Worm (Caenorhabditis elegans) whole organism, young adult: ENCODE data around the gene C06B3.1.

ENCODE experiments used
- Y53F4B.3 ChIP-seq: fragments of 200-800 bp; sonication (Bioruptor generic); IDR thresholded peaks from 2 replicates; pipeline ENCODE4 v1.3.6; 2022; ENCODE audit warnings: missing genetic modification reagents, missing genetic modification characterization, missing compliant biosample characterization
- ama-1 ChIP-seq, 3 experiments: fragments of 150-350 bp in 1 of 3; sonication (generic microtip) in 2 of 3; optimal IDR thresholded peaks; 2 replicates each; lab custom pipeline; 2014 to 2018; ENCODE audit warnings: missing biosample characterization in 2 of 3, missing genetic modification characterization in 2 of 3, missing genetic modification reagents in 2 of 3
- aptf-2 ChIP-seq: fragments of 200-800 bp; sonication (Bioruptor generic); conservative IDR thresholded peaks from 2 replicates; pipeline ENCODE4 v1.3.6; 2022; ENCODE audit warnings: missing genetic modification reagents, missing genetic modification characterization, missing compliant biosample characterization
- aptf-3 ChIP-seq: fragments of 200-800 bp; sonication (Bioruptor generic); IDR thresholded peaks from 2 replicates; pipeline ENCODE4 v1.3.6; 2022; ENCODE audit warnings: missing genetic modification characterization, missing compliant biosample characterization
- fkh-3 ChIP-seq: sonication (generic microtip); optimal IDR thresholded peaks from 2 replicates; lab custom pipeline; 2016; ENCODE audit warnings: mild to moderate bottlenecking, missing genetic modification characterization, missing compliant biosample characterization
- lin-40 ChIP-seq: sonication (generic microtip); optimal IDR thresholded peaks from 2 replicates; lab custom pipeline; 2016; ENCODE audit warnings: missing genetic modification characterization, mild to moderate bottlenecking, missing compliant biosample characterization, missing genotype, missing genetic modification reagents
- somi-1 ChIP-seq: fragments of 200-800 bp; sonication (Bioruptor generic); optimal IDR thresholded peaks from 2 replicates; lab custom pipeline; 2018; ENCODE audit warnings: mild to moderate bottlenecking, missing genetic modification characterization, missing compliant biosample characterization
- ztf-6 ChIP-seq: fragments of 200-800 bp; sonication (Bioruptor generic); IDR thresholded peaks from 2 replicates; pipeline ENCODE4 v1.3.6; 2022; ENCODE audit warnings: missing genetic modification reagents, missing genetic modification characterization, missing compliant biosample characterization

- no peak for TF ChIP-seq somi-1
- TF ChIP-seq ztf-6 (GFP tag; lab: Robert Waterston, UW) = no peak
- no peak for TF ChIP-seq ama-1 (optimal IDR thresholded peaks at IDR 0.05; lab: Kevin White, UChicago)
- no peak for TF ChIP-seq ama-1 (GFP tag; optimal IDR thresholded peaks at IDR 0.05; lab: Kevin White, UChicago)
- no peak for TF ChIP-seq aptf-2 (GFP tag; lab: Robert Waterston, UW)
- no peak for TF ChIP-seq fkh-3 (tag; lab: Kevin White, UChicago)
- TF ChIP-seq aptf-3 (GFP tag; lab: Robert Waterston, UW) = no peak
- no peak for TF ChIP-seq lin-40 (tag; lab: Kevin White, UChicago)
- TF ChIP-seq Y53F4B.3 = no peak
Observed at ce11 chrV:13887358-13887757, 15.2 kb upstream of the C06B3.1 start, which contains the start of gene srsx-19.
